Fruit fly (Drosophila melanogaster): ENCODE measurements around the gene CIA30.
A peak's percentile ranks its signal among the peaks of the same experiment; 100 is the strongest.

DNA sequence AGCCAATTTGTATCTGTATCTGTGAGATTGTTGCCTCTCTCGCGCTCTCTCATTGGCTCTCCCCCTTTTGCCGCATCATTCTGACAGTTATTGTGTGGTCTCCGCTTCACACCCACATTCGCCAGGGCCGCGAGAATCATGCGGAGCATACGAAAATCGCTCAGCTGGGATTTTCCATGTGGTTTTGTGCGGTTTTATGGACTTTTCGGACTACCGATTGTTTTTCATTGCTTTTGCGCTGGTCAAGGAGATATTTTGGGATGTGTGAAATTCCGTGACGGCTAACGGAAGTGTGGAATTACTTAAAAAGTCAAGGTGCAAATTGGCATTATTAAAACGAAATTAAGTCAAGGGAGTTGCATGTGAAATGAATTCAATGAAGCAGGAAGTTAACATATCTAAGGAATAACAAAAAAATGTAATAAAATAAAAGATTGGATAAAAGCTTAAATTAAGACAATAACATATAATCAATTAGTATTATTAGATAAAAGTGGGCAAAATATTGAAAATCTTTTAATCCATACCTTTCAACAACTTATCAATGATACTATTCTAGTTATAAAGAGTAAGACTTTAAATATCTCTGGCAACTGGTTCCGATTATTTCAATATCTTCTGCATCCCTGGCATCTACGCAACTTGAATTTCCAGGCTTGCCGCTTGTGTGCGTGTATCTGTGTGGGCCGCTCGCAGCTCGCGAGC lies 35.5 kb downstream of the CIA30 start:
- TF ChIP-seq pan (optimal IDR thresholded peaks at IDR 0.05): no peak
- no peak for TF ChIP-seq OdsH (GFP tag; optimal IDR thresholded peaks at IDR 0.05)
- TF ChIP-seq dl (GFP tag; optimal IDR thresholded peaks at IDR 0.05; ENCODE audit: insufficient read depth in 1 of 2, partially characterized antibody in 2 of 2): peak; percentile 91 to 92
- TF ChIP-seq fru (GFP tag; optimal IDR thresholded peaks at IDR 0.05): peak; percentile 7

All from whole organism, wandering third instar larva.